Fruit fly (Drosophila melanogaster) whole organism, embryonic: ENCODE results near the gene plum.

Source experiments
- CG30020 ChIP-seq: fragments of 200-800 bp; optimal IDR thresholded peaks from 2 replicates; lab custom pipeline; 2019; ENCODE audit warnings: missing biosample characterization, mild to moderate bottlenecking, missing genetic modification characterization, moderate library complexity
- HLHmδ ChIP-seq: fragments of 200-800 bp; sonication (Bioruptor generic); optimal IDR thresholded peaks from 2 replicates; lab custom pipeline; 2018; ENCODE audit warnings: missing biosample characterization, mild to moderate bottlenecking, missing genetic modification characterization, moderate library complexity
- chm ChIP-seq: fragments of 200-800 bp; sonication (Bioruptor generic); IDR thresholded peaks from 2 replicates; pipeline ENCODE4 v1.3.6; 2022; ENCODE audit warnings: missing biosample characterization, missing genetic modification characterization
- pan ChIP-seq, 4 experiments: fragments of >200 bp in 3 of 4; fragments of 200-800 bp in 1 of 4; sonication (Bioruptor generic) in 1 of 4; optimal IDR thresholded peaks in 3 of 4; IDR thresholded peaks in 1 of 4; 2 replicates each; pipeline versions ENCODE4 v1.3.6 to Lab custom; 2017 to 2022; ENCODE audit warnings: missing biosample characterization in 2 of 4, missing genetic modification characterization in 2 of 4, mixed read lengths in 1 of 4

DNA sequence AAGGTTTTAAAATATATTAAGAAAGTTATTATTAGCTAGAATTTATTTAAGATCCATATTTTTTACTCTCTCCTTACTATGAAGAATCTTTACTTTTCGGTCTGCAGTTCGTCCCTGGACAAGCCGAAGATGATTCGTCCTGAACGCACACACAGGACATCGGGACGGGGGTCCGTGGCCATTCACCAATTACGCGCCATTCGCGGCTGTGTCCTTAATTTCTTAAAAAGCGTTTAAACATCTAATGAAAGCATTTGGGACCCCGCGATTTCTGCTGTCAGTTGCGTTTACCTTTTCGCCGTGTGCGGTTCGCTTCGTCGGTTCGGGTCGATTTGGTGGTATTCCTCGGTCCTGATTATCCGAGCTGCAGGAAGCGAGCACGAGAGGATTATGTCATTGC lies 77.1 kb downstream of the plum start, which contains the start of gene CG14238:
- TF ChIP-seq chm (GFP tag; lab: Robert Waterston, UW), result no peak
- no peak for TF ChIP-seq CG30020
- no peak for TF ChIP-seq pan (optimal IDR thresholded peaks at IDR 0.05; lab: Kevin White, UChicago)
- no peak for TF ChIP-seq pan (GFP tag; optimal IDR thresholded peaks at IDR 0.05 in 1 of 2, IDR thresholded peaks at IDR 0.05 in 1 of 2)
- no peak for TF ChIP-seq HLHmδ
